Fruit fly (Drosophila melanogaster): ENCODE measurements around the gene Ocho.

DNA sequence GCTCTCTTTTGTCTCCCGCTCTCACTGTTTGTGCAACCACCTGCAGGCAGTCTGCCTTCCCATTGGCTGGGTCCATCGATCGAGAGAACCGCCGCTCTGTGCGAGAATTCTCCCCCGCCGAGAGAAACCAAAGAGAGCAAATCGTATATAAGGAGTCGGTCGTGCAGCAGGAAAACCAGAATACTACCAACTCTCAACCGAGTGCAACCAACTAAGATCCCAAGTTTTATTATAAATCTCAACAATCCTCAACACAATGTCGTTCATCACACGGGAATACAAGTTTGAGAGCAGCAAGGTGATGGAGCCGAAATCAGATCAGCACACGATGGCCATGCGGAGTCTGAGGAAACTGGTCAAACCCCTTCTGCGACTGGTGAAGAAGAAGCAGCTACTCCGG is 5.5 kb upstream of the Ocho start, which contains the start of gene Tom:
- TF ChIP-seq chinmo (GFP tag; IDR thresholded peaks at IDR 0.05; ENCODE audit: partially characterized antibody) (no peak), CG17802 (tag; optimal IDR thresholded peaks at IDR 0.05) (no peak), zfh1 (GFP tag; IDR thresholded peaks at IDR 0.05) (no peak), Hr3 (GFP tag; optimal IDR thresholded peaks at IDR 0.05) (no peak), Sry-β (GFP tag; optimal IDR thresholded peaks at IDR 0.05) (no peak), hb (GFP tag; IDR thresholded peaks at IDR 0.05; ENCODE audit: partially characterized antibody) (no peak), CG4282 (GFP tag; optimal IDR thresholded peaks at IDR 0.05) (no peak), D19A (tag; optimal IDR thresholded peaks at IDR 0.05) (no peak), Mes4 (GFP tag; optimal IDR thresholded peaks at IDR 0.05) (no peak), CG17186 (GFP tag; optimal IDR thresholded peaks at IDR 0.05) (no peak)
